Worm (Caenorhabditis elegans) whole organism, L4/young adult: Measurements from ENCODE around the gene cut-5.

Source experiments
- W03F9.2 ChIP-seq: fragments of 150-350 bp; optimal IDR thresholded peaks from 2 replicates; lab custom pipeline; 2014; ENCODE audit warnings: missing biosample characterization, missing genetic modification characterization
- dao-5 ChIP-seq: sonication (generic microtip); optimal IDR thresholded peaks from 2 replicates; lab custom pipeline; 2016; ENCODE audit warnings: missing genotype, missing genetic modification characterization, moderate library complexity, missing compliant biosample characterization
- him-1 ChIP-seq: sonication (generic microtip); optimal IDR thresholded peaks from 2 replicates; lab custom pipeline; 2016; ENCODE audit warnings: missing genotype, missing genetic modification reagents, missing genetic modification characterization, missing compliant biosample characterization

cut-5 gene

DNA sequence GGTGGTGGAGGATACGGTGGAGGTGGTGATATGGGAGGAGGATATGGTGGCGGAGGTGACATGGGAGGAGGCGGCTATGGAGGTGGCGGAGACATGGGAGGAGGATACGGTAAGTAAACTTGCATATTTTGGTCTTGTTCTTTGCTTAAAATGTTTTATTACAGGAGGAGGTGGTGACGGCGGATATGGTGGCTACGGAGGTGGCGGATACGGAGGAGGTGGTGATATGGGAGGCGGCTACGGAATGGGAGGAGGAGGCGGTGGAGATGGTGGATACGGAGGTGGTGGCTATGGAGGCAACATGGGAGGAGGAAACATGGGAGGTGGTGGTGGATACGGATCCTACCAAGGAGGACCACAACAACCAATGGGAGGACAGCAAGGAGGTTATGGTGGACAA, 1.4 kb downstream of the cut-5 start:
- TF ChIP-seq him-1 (tag; lab: Kevin White, UChicago) (no peak), W03F9.2 (no peak)

DNA sequence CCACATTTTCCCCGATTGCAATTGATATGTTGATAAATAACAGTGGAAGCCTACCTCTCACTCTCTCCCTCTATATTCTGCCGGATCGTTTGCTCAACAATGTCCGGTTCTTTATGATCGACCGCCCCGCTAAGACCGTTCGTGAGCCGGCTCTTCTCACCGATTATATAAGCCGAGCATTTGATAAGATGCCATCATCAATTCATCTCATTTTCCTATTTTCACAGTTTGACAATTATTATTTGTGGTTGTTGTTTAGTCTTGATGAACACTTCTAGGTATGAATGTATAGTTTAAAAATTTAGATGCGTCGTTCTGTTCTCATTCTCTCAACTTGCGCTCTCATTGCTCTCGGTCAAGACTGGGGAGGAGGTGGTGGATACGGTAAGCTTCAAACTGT, 1.9 kb downstream of the cut-5 start, which contains the start of gene idpa-3:
idpa-3 (plus strand) TSS at position 301 of the 400 bp plus-strand sequence.
- TF ChIP-seq him-1 (tag; lab: Kevin White, UChicago) (no peak), dao-5 (tag; lab: Kevin White, UChicago) (no peak), W03F9.2 (no peak)

DNA sequence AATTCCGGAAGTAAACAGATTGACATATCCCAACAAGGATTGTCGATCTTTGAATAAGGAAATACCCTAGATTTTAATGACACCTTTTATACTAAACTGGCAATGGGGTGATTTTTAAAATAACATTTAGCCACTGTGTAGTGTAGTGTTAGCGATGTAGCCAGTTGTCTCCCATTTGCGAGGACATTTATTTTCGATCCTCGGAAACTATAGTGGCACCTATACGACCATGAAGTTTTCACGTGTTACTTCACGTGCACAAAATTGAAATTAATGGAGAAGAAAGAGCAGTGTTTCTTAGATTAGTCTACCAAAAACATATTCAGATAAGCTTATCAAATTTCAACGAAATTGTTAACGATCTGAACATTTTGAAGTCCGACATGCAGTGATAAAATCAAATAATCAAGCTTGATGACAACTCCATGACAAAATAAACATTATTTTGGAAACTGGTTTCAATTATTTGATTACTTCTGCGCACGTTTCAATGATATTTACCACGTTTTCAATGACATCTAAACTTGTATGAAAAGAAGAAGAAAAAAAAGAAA, 4.6 kb downstream of the cut-5 start, which contains the start of gene R07E3.4:
R07E3.4 (minus strand) TSS at position 51 of the 554 bp plus-strand sequence.
- TF ChIP-seq him-1 (tag; lab: Kevin White, UChicago) (no peak), dao-5 (tag; lab: Kevin White, UChicago) (no peak), W03F9.2 (no peak)

DNA sequence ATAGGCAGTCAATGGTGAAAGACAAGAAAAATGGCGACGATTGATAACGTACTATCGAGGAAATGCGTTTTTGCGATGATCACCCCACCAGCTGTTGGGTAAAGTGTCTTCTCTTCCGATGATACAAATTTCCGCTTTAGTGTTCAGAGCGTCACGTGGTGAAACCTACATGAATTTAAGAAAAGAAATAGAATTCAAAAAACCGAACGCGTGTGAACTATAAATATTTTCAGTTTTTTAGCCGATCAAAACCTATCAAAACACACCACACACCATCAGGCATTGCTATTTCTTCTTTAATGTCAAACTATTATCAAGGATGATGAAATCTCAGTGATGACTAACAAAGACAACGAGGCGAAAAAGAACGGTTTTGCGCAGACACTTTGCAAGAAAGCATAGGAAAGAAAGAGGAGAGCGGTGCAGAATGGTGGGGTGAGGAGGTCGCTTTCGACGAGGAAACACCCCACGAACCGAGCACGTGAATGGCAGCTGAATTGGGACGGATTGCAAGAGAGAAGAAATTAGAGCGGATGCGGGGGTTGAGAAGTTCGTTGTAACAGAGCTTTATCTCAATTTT, 5.9 kb downstream of the cut-5 start:
- TF ChIP-seq him-1 (tag; lab: Kevin White, UChicago): no peak
- no peak for TF ChIP-seq dao-5 (tag; lab: Kevin White, UChicago)
- no peak for TF ChIP-seq W03F9.2

DNA sequence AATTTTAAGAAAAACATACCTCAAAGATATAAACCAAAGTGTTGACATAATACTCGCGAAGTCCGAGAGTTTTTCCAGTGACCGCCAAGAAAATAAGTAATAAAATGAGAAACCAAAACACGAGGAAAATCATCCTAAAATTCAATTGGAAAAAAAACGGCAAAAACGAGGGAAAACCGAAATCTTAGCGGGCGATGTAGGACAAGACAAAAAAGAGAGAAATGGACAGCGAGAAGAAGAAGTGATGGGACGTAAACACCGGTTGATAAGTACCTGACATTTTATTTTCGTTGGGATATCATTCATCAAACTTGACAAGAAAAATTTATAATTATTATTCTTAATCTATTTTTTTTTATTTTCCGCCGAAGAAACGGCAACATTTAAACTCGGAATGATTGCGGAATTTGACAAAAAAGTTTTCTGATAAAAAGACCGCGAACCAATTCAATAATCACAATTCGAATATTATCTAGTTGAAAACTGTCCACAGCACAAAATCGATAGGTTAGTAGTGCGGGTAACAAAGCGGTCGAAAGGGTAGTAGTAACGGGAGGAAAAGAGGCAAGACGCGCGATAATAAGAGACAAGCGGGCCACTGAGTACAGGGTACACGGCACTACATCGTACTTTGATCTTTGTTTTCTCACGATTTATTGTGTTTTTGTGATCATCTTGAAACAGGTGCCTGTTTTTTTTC, 10.5 kb downstream of the cut-5 start, which contains the start of gene acl-5:
acl-5 (minus strand) TSS at position 134 of the 700 bp plus-strand sequence.
- TF ChIP-seq dao-5 (tag; lab: Kevin White, UChicago): no peak
- TF ChIP-seq W03F9.2: no peak
- TF ChIP-seq him-1 (tag; lab: Kevin White, UChicago): no peak

DNA sequence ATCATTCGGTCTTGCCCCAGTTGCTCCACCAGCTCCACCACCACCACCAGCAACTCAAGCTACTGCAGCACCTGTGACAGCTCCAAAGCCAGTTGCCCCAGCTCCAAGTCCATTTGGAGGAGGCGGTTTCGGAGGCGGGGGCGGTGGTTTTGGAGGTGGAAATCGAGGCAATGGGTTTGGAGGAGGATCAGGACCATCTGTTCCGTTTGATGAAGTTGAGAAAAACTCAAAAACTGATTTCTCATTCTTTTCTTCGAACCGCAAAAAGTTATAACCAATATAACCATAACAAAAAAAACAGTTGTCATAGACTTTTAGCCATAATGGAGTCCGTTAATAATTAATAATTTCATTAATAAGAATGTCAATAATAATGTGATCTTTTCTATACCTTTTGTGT, 16.6 kb downstream of the cut-5 start:
- TF ChIP-seq him-1 (tag; lab: Kevin White, UChicago) (no peak), W03F9.2 (no peak), dao-5 (tag; lab: Kevin White, UChicago) (no peak)

DNA sequence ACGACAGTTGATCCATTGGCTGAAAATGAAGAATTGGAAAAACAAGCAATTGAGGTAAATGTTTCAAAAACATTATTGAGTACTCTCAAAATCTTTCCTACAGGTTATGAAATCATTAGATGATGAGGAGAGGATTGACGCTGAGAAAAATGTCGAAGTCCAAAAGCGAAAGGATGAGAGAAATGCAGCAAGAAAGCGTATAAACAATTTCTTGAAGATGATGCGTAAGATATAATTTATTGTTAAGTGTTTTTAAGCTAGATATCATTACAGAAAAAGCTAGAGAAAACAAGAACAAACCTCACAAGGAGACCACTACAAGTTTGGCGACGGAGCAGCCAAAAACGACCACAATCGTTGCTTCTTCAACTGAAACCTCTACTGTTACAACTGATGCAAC, 18.3 kb downstream of the cut-5 start:
- TF ChIP-seq him-1 (tag; lab: Kevin White, UChicago): no peak
- TF ChIP-seq W03F9.2: no peak
- TF ChIP-seq dao-5 (tag; lab: Kevin White, UChicago): no peak

DNA sequence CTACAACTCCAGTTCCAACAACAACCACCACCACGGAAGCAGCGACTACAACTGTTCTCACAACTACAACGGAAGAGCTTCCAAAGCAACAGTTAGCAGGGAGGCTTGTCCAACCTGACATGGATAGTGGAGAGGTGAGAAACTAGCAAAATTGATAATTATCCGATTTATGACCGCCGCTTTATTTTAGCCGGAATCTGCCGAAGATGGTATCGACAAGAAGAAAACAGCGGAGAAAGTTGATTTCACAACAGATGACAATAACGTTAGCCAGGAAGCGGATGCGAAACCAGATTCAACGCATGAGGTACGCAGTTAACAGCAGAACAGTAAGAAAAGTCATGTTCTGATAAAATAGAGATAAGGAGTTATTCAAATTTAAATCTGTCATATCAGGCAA, 19.6 kb downstream of the cut-5 start:
- TF ChIP-seq W03F9.2: no peak
- no peak for TF ChIP-seq him-1 (tag; lab: Kevin White, UChicago)
- no peak for TF ChIP-seq dao-5 (tag; lab: Kevin White, UChicago)

DNA sequence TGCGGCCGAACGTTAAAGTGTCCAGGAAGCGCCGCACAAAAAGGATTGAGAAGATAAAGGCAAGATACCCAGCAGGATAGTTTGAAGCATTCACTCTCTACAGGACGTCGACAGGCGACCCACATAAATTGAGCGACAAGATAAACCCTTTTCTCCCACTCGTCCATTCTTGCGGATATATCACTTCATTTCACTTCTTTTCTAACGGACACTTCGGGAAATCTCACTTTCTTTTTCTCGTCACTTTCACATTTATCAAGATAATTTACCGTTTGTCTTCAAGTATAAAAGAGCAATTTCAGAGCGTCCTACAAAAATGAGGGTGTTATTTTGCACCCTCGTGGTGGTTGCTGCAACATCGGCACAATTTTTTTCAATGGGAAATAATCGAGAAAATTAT, 20.4 kb downstream of the cut-5 start, which contains the start of gene R07E3.6:
R07E3.6 (plus strand) TSS at position 158 of the 400 bp plus-strand sequence.
- TF ChIP-seq dao-5 (tag; lab: Kevin White, UChicago) (no peak), W03F9.2 (no peak), him-1 (tag; lab: Kevin White, UChicago) (no peak)

DNA sequence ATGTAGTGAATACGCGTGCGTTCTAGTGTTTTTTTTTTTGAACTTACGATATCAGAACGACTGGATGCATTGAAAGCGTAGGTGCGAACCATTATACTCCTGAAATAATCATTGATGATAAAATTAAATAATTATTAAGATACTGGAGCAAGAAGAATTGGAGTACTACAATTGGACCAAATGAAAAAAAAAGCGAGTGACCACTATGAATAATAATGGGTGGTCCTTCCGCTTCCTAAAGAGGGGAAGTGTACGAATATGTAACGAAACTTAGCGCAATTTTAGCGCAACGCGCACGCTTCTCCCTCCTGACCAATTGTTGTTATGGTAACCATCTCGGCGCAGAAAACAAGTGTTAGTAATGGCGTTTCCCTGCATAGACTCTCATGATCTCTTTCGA, 22.1 kb downstream of the cut-5 start, which contains the start of gene F41E7.9:
F41E7.9 (minus strand) TSS at position 101 of the 400 bp plus-strand sequence.
- no peak for TF ChIP-seq dao-5 (tag; lab: Kevin White, UChicago)
- TF ChIP-seq him-1 (tag; lab: Kevin White, UChicago): no peak
- no peak for TF ChIP-seq W03F9.2

DNA sequence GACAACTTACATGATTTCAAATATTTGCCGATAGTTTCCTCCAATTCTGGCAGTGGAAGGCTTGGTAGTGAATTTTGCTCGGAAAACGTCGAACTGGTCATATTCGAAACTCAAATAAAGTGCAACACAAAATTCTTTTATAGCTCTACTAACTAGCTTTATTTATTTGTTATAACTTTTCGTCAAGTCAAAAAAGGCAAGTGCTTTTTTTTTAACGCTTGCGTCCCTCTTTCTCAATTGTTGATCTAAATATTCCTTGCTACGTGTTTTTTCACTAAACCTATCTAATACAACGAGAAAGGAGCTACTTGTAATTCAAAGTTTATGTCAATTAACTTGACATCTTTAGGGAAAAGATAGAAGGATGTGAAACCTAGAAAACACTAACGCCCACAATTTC, 27.6 kb downstream of the cut-5 start, which contains the start of gene F41E7.6:
F41E7.6 (minus strand) TSS at position 101 of the 400 bp plus-strand sequence.
- TF ChIP-seq him-1 (tag; lab: Kevin White, UChicago): no peak
- no peak for TF ChIP-seq W03F9.2
- TF ChIP-seq dao-5 (tag; lab: Kevin White, UChicago): no peak

DNA sequence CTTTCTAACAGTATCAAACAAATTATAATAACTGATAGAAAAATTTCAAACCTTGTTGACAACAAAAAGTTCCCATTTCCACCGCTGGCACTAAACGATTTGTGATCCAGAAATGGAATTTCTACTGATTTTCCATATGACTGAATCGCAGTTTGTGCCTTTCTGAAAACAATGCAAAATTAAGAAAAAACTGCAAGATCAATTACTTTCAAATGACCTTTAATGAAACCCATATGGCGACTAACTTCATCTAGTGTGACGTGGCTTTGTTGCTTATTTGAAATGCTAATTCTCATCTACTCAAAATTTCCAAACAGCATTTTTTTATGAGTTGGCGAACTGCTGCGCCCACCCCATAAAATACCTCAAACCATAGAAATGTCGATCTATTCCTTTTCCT, 30.5 kb downstream of the cut-5 start, which contains the start of gene F41E7.7:
F41E7.7 (plus strand) TSS at position 301 of the 400 bp plus-strand sequence.
- no peak for TF ChIP-seq him-1 (tag; lab: Kevin White, UChicago)
- TF ChIP-seq W03F9.2: no peak
- TF ChIP-seq dao-5 (tag; lab: Kevin White, UChicago): no peak

DNA sequence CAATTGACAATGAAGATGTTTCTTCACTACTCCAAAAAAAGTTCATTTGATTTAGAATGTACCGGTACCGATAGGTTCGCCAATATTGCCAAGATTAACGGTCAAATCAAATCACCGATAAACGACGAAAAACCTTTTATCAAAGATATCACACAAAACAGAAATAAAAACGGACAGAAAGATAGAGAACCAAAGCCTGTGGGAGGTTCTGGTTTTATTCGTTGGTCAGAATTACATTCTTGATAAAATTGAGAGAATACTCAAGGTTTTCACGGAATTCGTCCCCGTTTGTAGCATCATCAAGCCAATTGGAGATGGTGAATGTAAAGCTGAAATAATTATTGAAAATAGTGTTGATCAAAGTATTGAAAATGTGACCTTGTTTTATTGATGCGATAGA, 31.1 kb downstream of the cut-5 start:
- TF ChIP-seq him-1 (tag; lab: Kevin White, UChicago) (no peak), W03F9.2 (no peak), dao-5 (tag; lab: Kevin White, UChicago) (no peak)

DNA sequence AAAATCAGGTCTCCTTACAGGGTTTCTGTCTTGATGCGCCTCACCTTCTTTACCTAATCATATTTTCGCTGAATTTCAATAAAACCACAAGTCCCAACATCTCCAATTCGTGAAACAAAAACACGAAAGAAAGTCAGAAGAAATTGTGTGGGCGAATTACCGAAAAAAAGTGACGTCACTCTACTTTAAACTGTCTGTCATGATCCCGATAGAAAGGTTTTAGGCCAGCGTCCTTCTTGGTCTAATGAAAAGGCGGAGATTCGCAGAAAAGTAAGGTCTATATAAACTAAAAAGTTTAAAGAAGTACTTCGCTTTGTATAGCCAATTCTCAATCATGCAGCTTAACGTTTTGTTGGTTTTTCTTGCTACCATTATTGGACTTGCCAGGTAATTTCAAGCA, 31.7 kb downstream of the cut-5 start, which contains the start of gene cnc-8:
cnc-8 (plus strand) TSS at position 307 of the 400 bp plus-strand sequence.
- TF ChIP-seq him-1 (tag; lab: Kevin White, UChicago) (no peak), W03F9.2 (no peak), dao-5 (tag; lab: Kevin White, UChicago) (no peak)
